Fruit fly (Drosophila melanogaster): ENCODE measurements around the gene Dhrs4.

Gene Dhrs4

DNA sequence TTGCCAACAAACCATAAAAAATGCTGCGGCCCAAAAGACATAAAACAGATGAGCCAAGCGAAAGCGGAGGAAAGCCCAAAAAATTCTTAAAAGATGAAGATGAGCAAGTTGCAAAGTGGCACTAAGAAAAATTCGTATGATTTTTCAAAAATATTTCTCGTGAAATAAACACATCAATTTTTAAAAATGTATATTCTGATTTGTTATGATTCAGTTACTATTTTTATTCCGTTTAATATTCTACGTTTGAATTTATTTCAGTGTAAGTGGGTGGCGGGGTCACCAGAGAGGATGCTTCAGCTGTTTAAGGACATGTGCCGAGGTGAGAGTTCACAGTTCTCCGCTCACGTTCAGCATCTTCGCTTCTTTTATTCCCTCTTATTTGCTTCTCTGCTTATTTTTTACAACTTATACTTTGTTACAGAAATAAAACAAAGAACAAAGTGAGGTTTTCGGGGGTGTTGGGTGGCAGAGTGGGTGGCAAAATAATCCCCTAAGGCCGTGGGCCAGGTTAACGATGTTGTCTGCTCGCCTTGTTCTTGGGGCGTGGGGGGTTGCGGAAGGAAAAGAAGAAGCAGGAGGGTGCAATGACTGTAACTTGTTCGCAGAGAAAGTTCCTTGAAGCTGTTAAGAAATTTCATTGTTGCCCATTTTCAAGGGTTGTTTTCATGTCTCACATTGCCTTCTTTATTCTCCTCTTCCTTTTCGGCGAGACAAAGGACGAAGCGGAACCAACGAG is 41.0 kb upstream of the Dhrs4 start (continued):
- TF ChIP-seq CG5180 (GFP tag; optimal IDR thresholded peaks at IDR 0.05) (no peak), jing (GFP tag; optimal IDR thresholded peaks at IDR 0.05) (no peak), CG14667 (GFP tag; IDR thresholded peaks at IDR 0.05) (peak; percentile 38; the same call in 1 of the 2 replicates), sob (GFP tag; IDR thresholded peaks at IDR 0.05) (peak; percentile 41; the same call in 1 of the 2 replicates), mam (GFP tag; optimal IDR thresholded peaks at IDR 0.05) (peak; percentile 14), ssp (GFP tag; IDR thresholded peaks at IDR 0.05) (no peak), klu (GFP tag; IDR thresholded peaks at IDR 0.05) (0 out of 2 replicates have a peak, but pooled peaks have one; percentile 22), B-H2 (GFP tag; optimal IDR thresholded peaks at IDR 0.05) (no peak), Pdp1 (GFP tag; optimal IDR thresholded peaks at IDR 0.05) (no peak), CoRest (tag; optimal IDR thresholded peaks at IDR 0.05) (peak; percentile 36), maf-S (GFP tag; optimal IDR thresholded peaks at IDR 0.05) (peak; percentile 6), rib (GFP tag; IDR thresholded peaks at IDR 0.05) (no peak), Dfd (GFP tag; optimal IDR thresholded peaks at IDR 0.05) (no peak), h (optimal IDR thresholded peaks at IDR 0.05) (no peak), cad (GFP tag; optimal IDR thresholded peaks at IDR 0.05) (no peak), BtbVII (GFP tag; optimal IDR thresholded peaks at IDR 0.05) (no peak), Aef1 (GFP tag; IDR thresholded peaks at IDR 0.05) (0 out of 3 replicates have a peak, but pooled peaks have one; percentile 15), CG15011 (GFP tag; optimal IDR thresholded peaks at IDR 0.05) (peak; percentile 7), CG7357 (GFP tag; IDR thresholded peaks at IDR 0.05) (peak; percentile 7; the same call in 1 of the 3 replicates), tap (tag; optimal IDR thresholded peaks at IDR 0.05) (peak; percentile 21), CG15601 (tag; optimal IDR thresholded peaks at IDR 0.05) (peak; percentile 0), unpg (GFP tag; optimal IDR thresholded peaks at IDR 0.05) (peak; percentile 38), sr (GFP tag; IDR thresholded peaks at IDR 0.05) (no peak), dmrt99B (tag; optimal IDR thresholded peaks at IDR 0.05) (peak; percentile 59), CG18476 (GFP tag; optimal IDR thresholded peaks at IDR 0.05) (peak; percentile 28), CG13775 (GFP tag; optimal IDR thresholded peaks at IDR 0.05) (peak; percentile 15), schlank (tag; optimal IDR thresholded peaks at IDR 0.05) (no peak), CG6791 (GFP tag; IDR thresholded peaks at IDR 0.05; ENCODE audit: partially characterized antibody) (no peak), Hr3 (GFP tag; optimal IDR thresholded peaks at IDR 0.05) (peak; percentile 39), sc (optimal IDR thresholded peaks at IDR 0.05) (no peak), sc (GFP tag; optimal IDR thresholded peaks at IDR 0.05) (no peak), NfI (GFP tag; optimal IDR thresholded peaks at IDR 0.05) (peak; percentile 49), CG11247 (GFP tag; IDR thresholded peaks at IDR 0.05) (no peak), ken (GFP tag; IDR thresholded peaks at IDR 0.05) (no peak), CG12942 (GFP tag; optimal IDR thresholded peaks at IDR 0.05) (no peak), Mrtf (GFP tag; IDR thresholded peaks at IDR 0.05) (0 out of 3 replicates have a peak, but pooled peaks have one; percentile 45), CG4707 (GFP tag; optimal IDR thresholded peaks at IDR 0.05) (no peak), caup (GFP tag; optimal IDR thresholded peaks at IDR 0.05; ENCODE audit: severe bottlenecking) (peak; percentile 43), CG1233 (GFP tag; optimal IDR thresholded peaks at IDR 0.05) (peak; percentile 17), Bteb2 (GFP tag; optimal IDR thresholded peaks at IDR 0.05) (peak; percentile 5), Ets97D (GFP tag; optimal IDR thresholded peaks at IDR 0.05) (no peak), Myb (GFP tag; optimal IDR thresholded peaks at IDR 0.05) (no peak), CG7745 (tag; optimal IDR thresholded peaks at IDR 0.05) (no peak), nerfin-1 (tag; optimal IDR thresholded peaks at IDR 0.05) (no peak), CG1832 (GFP tag; optimal IDR thresholded peaks at IDR 0.05) (no peak), Meics (GFP tag; optimal IDR thresholded peaks at IDR 0.05) (peak; percentile 63), fru (optimal IDR thresholded peaks at IDR 0.05) (no peak), Eip74EF (GFP tag; optimal IDR thresholded peaks at IDR 0.05) (no peak), CG2889 (GFP tag; IDR thresholded peaks at IDR 0.05) (no peak), CG31388 (GFP tag; optimal IDR thresholded peaks at IDR 0.05) (no peak)
